Worm (Caenorhabditis elegans): Measurements from ENCODE around the gene C49F5.13.

Gene C49F5.13

ce11 chrX:11964555-11964954 lies 3.4 kb downstream of the C49F5.13 start (continued):
- TF ChIP-seq madf-8 (GFP tag; conservative IDR thresholded peaks at IDR 0.05), result no peak
- no peak for TF ChIP-seq aptf-3 (GFP tag; IDR thresholded peaks at IDR 0.05)
- no peak for TF ChIP-seq tlf-1 (GFP tag; optimal IDR thresholded peaks at IDR 0.05)
- no peak for TF ChIP-seq zim-3 (tag; optimal IDR thresholded peaks at IDR 0.05)

- no peak for TF ChIP-seq die-1 (tag; optimal IDR thresholded peaks at IDR 0.05)
- TF ChIP-seq hsf-1 (GFP tag; IDR thresholded peaks at IDR 0.05), result no peak
- TF ChIP-seq attf-5 (GFP tag; optimal IDR thresholded peaks at IDR 0.05), result no peak
- TF ChIP-seq hrde-1 (tag; optimal IDR thresholded peaks at IDR 0.05; ENCODE audit: borderline replicate concordance), result no peak
- no peak for TF ChIP-seq athp-1 (tag; optimal IDR thresholded peaks at IDR 0.05)
- TF ChIP-seq nhr-90 (tag; optimal IDR thresholded peaks at IDR 0.05), result no peak
- no peak for TF ChIP-seq madf-3 (GFP tag; IDR thresholded peaks at IDR 0.05)
- no peak for TF ChIP-seq zfh-2 (GFP tag; conservative IDR thresholded peaks at IDR 0.05)
- no peak for TF ChIP-seq ceh-40 (GFP tag; IDR thresholded peaks at IDR 0.05)
- TF ChIP-seq akir-1 (GFP tag; optimal IDR thresholded peaks at IDR 0.05), result no peak
- TF ChIP-seq dpff-1 (tag; optimal IDR thresholded peaks at IDR 0.05), result no peak
- no peak for TF ChIP-seq snpc-3.4 (tag; optimal IDR thresholded peaks at IDR 0.05)
- no peak for TF ChIP-seq K11D2.4 (GFP tag; IDR thresholded peaks at IDR 0.05)
Observed at ce11 chrX:11965163-11965562, 4.0 kb downstream of the C49F5.13 start.

- TF ChIP-seq Y53G8AR.9 (GFP tag; conservative IDR thresholded peaks at IDR 0.05), result no peak
- peak; percentile 77 for TF ChIP-seq ama-1 (optimal IDR thresholded peaks at IDR 0.05)
- no peak for TF ChIP-seq ama-1 (GFP tag; optimal IDR thresholded peaks at IDR 0.05)
- TF ChIP-seq efl-1 (GFP tag; optimal IDR thresholded peaks at IDR 0.05), result no peak
- TF ChIP-seq pbrm-1 (GFP tag; IDR thresholded peaks at IDR 0.05), result no peak
- TF ChIP-seq F57C9.4 (tag; optimal IDR thresholded peaks at IDR 0.05), result no peak
- TF ChIP-seq F49E8.2 (tag; optimal IDR thresholded peaks at IDR 0.05; ENCODE audit: insufficient read depth), result no peak
- TF ChIP-seq let-526 (GFP tag; IDR thresholded peaks at IDR 0.05), result no peak
- 0 out of 2 replicates have a peak, but pooled peaks have one; percentile 6 for TF ChIP-seq dox-1 (GFP tag; IDR thresholded peaks at IDR 0.05)
- no peak for TF ChIP-seq ztf-28 (GFP tag; IDR thresholded peaks at IDR 0.05)
- peak; percentile 8 for TF ChIP-seq nhr-80 (tag; optimal IDR thresholded peaks at IDR 0.05)
- no peak for TF ChIP-seq dpl-1 (GFP tag; optimal IDR thresholded peaks at IDR 0.05)
- TF ChIP-seq nfya-1 (tag; optimal IDR thresholded peaks at IDR 0.05; ENCODE audit: borderline replicate concordance, insufficient read depth), result no peak
- no peak for TF ChIP-seq unc-130 (GFP tag; optimal IDR thresholded peaks at IDR 0.05)
- TF ChIP-seq let-607 (tag; optimal IDR thresholded peaks at IDR 0.05), result no peak
- no peak for TF ChIP-seq C17E4.6 (GFP tag; IDR thresholded peaks at IDR 0.05)
- TF ChIP-seq ceh-40 (GFP tag; IDR thresholded peaks at IDR 0.05), result no peak
- TF ChIP-seq ccch-3 (GFP tag; optimal IDR thresholded peaks at IDR 0.05), result no peak
- no peak for TF ChIP-seq lin-35 (GFP tag; optimal IDR thresholded peaks at IDR 0.05)
Observed at ce11 chrX:11965663-11966304, 4.6 kb downstream of the C49F5.13 start, which contains the start of gene sams-1. Gene sams-1, plus strand, starts transcription at chrX:11965962.

ce11 chrX:11967034-11967433 lies 5.8 kb downstream of the C49F5.13 start:
- TF ChIP-seq unc-62 (GFP tag; optimal IDR thresholded peaks at IDR 0.05) (no peak), Y56A3A.18 (GFP tag; IDR thresholded peaks at IDR 0.05) (no peak), ceh-58 (GFP tag; IDR thresholded peaks at IDR 0.05) (no peak), him-1 (tag; optimal IDR thresholded peaks at IDR 0.05) (no peak), zim-3 (tag; optimal IDR thresholded peaks at IDR 0.05) (no peak), nhr-90 (tag; optimal IDR thresholded peaks at IDR 0.05) (no peak), F23B12.7 (tag; optimal IDR thresholded peaks at IDR 0.05; ENCODE audit: insufficient read depth) (no peak), die-1 (tag; optimal IDR thresholded peaks at IDR 0.05) (no peak), dpl-1 (GFP tag; optimal IDR thresholded peaks at IDR 0.05) (no peak), ceh-91 (GFP tag; IDR thresholded peaks at IDR 0.05) (no peak), lag-1 (GFP tag; IDR thresholded peaks at IDR 0.05) (no peak), C17E4.6 (GFP tag; IDR thresholded peaks at IDR 0.05) (no peak), attf-3 (GFP tag; conservative IDR thresholded peaks at IDR 0.05) (no peak), sdz-38 (tag; optimal IDR thresholded peaks at IDR 0.05) (no peak), rpc-1 (optimal IDR thresholded peaks at IDR 0.05) (no peak), rpc-1 (tag; optimal IDR thresholded peaks at IDR 0.05) (no peak)

Data from whole organism, young adult.